Worm (Caenorhabditis elegans) whole organism, late embryonic: Measurements from ENCODE around the gene F48E3.6.

Experiments used
- C38D4.7 ChIP-seq: fragments of 200-800 bp; sonication (Bioruptor generic); optimal IDR thresholded peaks from 2 replicates; lab custom pipeline; 2018; ENCODE audit warnings: mild to moderate bottlenecking, missing genetic modification characterization, moderate library complexity, missing compliant biosample characterization
- K02D7.2 ChIP-seq: sonication (generic microtip); optimal IDR thresholded peaks from 2 replicates; lab custom pipeline; 2017; ENCODE audit warnings: mild to moderate bottlenecking, missing genetic modification characterization, missing compliant biosample characterization
- K09A11.1 ChIP-seq: sonication (generic microtip); optimal IDR thresholded peaks from 2 replicates; lab custom pipeline; 2017; ENCODE audit warnings: antibody characterized with exemption, mild to moderate bottlenecking, missing genetic modification characterization, missing compliant biosample characterization; ENCODE audit not compliant: insufficient read depth
- ama-1 ChIP-seq: fragments of 150-350 bp; optimal IDR thresholded peaks from 2 replicates; lab custom pipeline; 2014
- ceh-19 ChIP-seq: fragments of 200-800 bp; sonication (Bioruptor generic); optimal IDR thresholded peaks from 2 replicates; lab custom pipeline; 2018; ENCODE audit warnings: mild to moderate bottlenecking, missing genetic modification characterization, missing compliant biosample characterization
- ceh-34 ChIP-seq: sonication (generic microtip); optimal IDR thresholded peaks from 2 replicates; lab custom pipeline; 2016; ENCODE audit warnings: mild to moderate bottlenecking, missing genetic modification characterization, missing compliant biosample characterization
- ceh-48 ChIP-seq: sonication (generic microtip); optimal IDR thresholded peaks from 2 replicates; lab custom pipeline; 2016; ENCODE audit warnings: missing genetic modification characterization, inconsistent platforms, missing compliant biosample characterization
- ceh-9 ChIP-seq: sonication (generic microtip); optimal IDR thresholded peaks from 2 replicates; lab custom pipeline; 2016; ENCODE audit warnings: mild to moderate bottlenecking, missing genetic modification characterization, inconsistent platforms, missing compliant biosample characterization
- dmd-4 ChIP-seq: sonication (generic microtip); optimal IDR thresholded peaks from 2 replicates; lab custom pipeline; 2016; ENCODE audit warnings: borderline replicate concordance, missing genetic modification characterization, missing compliant biosample characterization
- madf-2 ChIP-seq: sonication (generic microtip); optimal IDR thresholded peaks from 2 replicates; lab custom pipeline; 2017; ENCODE audit warnings: missing genetic modification characterization, missing compliant biosample characterization
- pha-4 ChIP-seq: fragments of 150-350 bp; optimal IDR thresholded peaks from 2 replicates; lab custom pipeline; 2018; ENCODE audit warnings: missing biosample characterization, missing genetic modification reagents, missing genetic modification characterization
- sdc-2 ChIP-seq: sonication (generic microtip); optimal IDR thresholded peaks from 2 replicates; lab custom pipeline; 2016; ENCODE audit warnings: missing genotype, missing genetic modification characterization, missing compliant biosample characterization
- zip-5 ChIP-seq: sonication (generic microtip); optimal IDR thresholded peaks from 2 replicates; lab custom pipeline; 2016; ENCODE audit warnings: missing genetic modification characterization, missing compliant biosample characterization

- TF ChIP-seq K02D7.2 (no peak), zip-5 (no peak), pha-4 (tag; lab: Kevin White, UChicago) (no peak), ama-1 (lab: Kevin White, UChicago) (no peak), C38D4.7 (GFP tag; lab: Kevin White, UChicago) (no peak), ceh-48 (no peak), ceh-9 (tag; lab: Kevin White, UChicago) (no peak), K09A11.1 (tag; lab: Kevin White, UChicago) (no peak), ceh-34 (tag; lab: Kevin White, UChicago) (no peak), dmd-4 (tag; lab: Kevin White, UChicago) (no peak), sdc-2 (tag; lab: Kevin White, UChicago) (no peak), ceh-19 (no peak), madf-2 (tag; lab: Kevin White, UChicago) (no peak)
Observed at ce11 chrX:7548158-7548557, 45.5 kb upstream of the F48E3.6 start, which contains the start of gene F46C8.1.
